Fruit fly (Drosophila melanogaster) whole organism, embryonic: ENCODE measurements around the gene p38b.

ENCODE experiments used
- Bteb2 ChIP-seq: fragments of 200-800 bp; sonication (Bioruptor generic); optimal IDR thresholded peaks from 2 replicates; lab custom pipeline; 2016; ENCODE audit warnings: missing biosample characterization, missing genetic modification characterization
- CG10147 ChIP-seq: fragments of 200-800 bp; sonication (Bioruptor generic); optimal IDR thresholded peaks from 2 replicates; lab custom pipeline; 2019; ENCODE audit warnings: missing biosample characterization, mild to moderate bottlenecking, missing genetic modification characterization, moderate library complexity
- CG10366 ChIP-seq: fragments of 200-800 bp; sonication (Bioruptor generic); IDR thresholded peaks from 2 replicates; pipeline ENCODE4 v1.3.6; 2022; ENCODE audit warnings: missing biosample characterization, missing genetic modification characterization
- CG10543 ChIP-seq: fragments of 200-800 bp; sonication (Bioruptor generic); optimal IDR thresholded peaks from 3 replicates; lab custom pipeline; 2017; ENCODE audit warnings: missing biosample characterization, mild to moderate bottlenecking, missing genetic modification characterization, moderate library complexity
- CG11085 ChIP-seq: fragments of 200-800 bp; sonication (Bioruptor generic); IDR thresholded peaks from 2 replicates; pipeline ENCODE4 v1.3.6; 2022; ENCODE audit warnings: missing biosample characterization, missing genetic modification characterization
- CG11247 ChIP-seq: fragments of 200-800 bp; sonication (Bioruptor generic); IDR thresholded peaks from 2 replicates; pipeline ENCODE4 v1.3.6; 2022; ENCODE audit warnings: missing biosample characterization, missing genetic modification characterization
- CG11456 ChIP-seq: fragments of 200-800 bp; sonication (Bioruptor generic); IDR thresholded peaks from 3 replicates; pipeline ENCODE4 v1.3.6; 2022; ENCODE audit warnings: missing biosample characterization, missing genetic modification characterization
- CG1233 ChIP-seq: fragments of 200-800 bp; sonication (Bioruptor generic); optimal IDR thresholded peaks from 4 replicates; lab custom pipeline; 2018; ENCODE audit warnings: missing biosample characterization, mild to moderate bottlenecking, missing genetic modification characterization
- CG12659 ChIP-seq: fragments of 200-800 bp; sonication (Bioruptor generic); optimal IDR thresholded peaks from 3 replicates; lab custom pipeline; 2017; ENCODE audit warnings: mild to moderate bottlenecking, missing biosample characterization, missing genetic modification reagents, missing genetic modification characterization
- CG12769 ChIP-seq: fragments of 200-800 bp; sonication (Bioruptor generic); optimal IDR thresholded peaks from 2 replicates; lab custom pipeline; 2019; ENCODE audit warnings: missing biosample characterization, mild to moderate bottlenecking, missing genetic modification characterization, moderate library complexity
- CG16815 ChIP-seq: fragments of 200-800 bp; sonication (Bioruptor generic); optimal IDR thresholded peaks from 3 replicates; lab custom pipeline; 2017; ENCODE audit warnings: missing biosample characterization, mild to moderate bottlenecking, missing genetic modification characterization
- CG17568 ChIP-seq: fragments of 200-800 bp; sonication (Bioruptor generic); optimal IDR thresholded peaks from 2 replicates; lab custom pipeline; 2018; ENCODE audit warnings: missing biosample characterization, mild to moderate bottlenecking, missing genetic modification characterization, moderate library complexity
- CG2875 ChIP-seq: fragments of 200-800 bp; sonication (Bioruptor generic); optimal IDR thresholded peaks from 2 replicates; lab custom pipeline; 2017; ENCODE audit warnings: missing biosample characterization, mild to moderate bottlenecking, missing genetic modification characterization, missing genetic modification reagents
- CG34224 ChIP-seq: fragments of 200-800 bp; sonication (Bioruptor generic); IDR thresholded peaks from 3 replicates; pipeline ENCODE4 v1.3.6; 2022; ENCODE audit warnings: missing biosample characterization, missing genetic modification characterization; ENCODE audit not compliant: partially characterized antibody
- CG3726 ChIP-seq: fragments of 200-800 bp; sonication (Bioruptor generic); IDR thresholded peaks from 3 replicates; pipeline ENCODE4, ENCODE4 v1.3.6; 2022; ENCODE audit warnings: missing biosample characterization, missing genetic modification characterization
- CG42726 ChIP-seq: fragments of 200-800 bp; sonication (Bioruptor generic); IDR thresholded peaks from 2 replicates; pipeline ENCODE4 v1.3.6; 2022; ENCODE audit warnings: missing biosample characterization, missing genetic modification characterization; ENCODE audit not compliant: partially characterized antibody
- CG4424 ChIP-seq: fragments of 200-800 bp; sonication (Bioruptor generic); optimal IDR thresholded peaks from 3 replicates; lab custom pipeline; 2016; ENCODE audit warnings: missing biosample characterization, missing genetic modification characterization
- CG6272 ChIP-seq: fragments of 200-800 bp; sonication (Bioruptor generic); IDR thresholded peaks from 2 replicates; pipeline ENCODE4 v1.3.6; 2022; ENCODE audit warnings: missing biosample characterization, missing genetic modification characterization
- CG7372 ChIP-seq: fragments of 200-800 bp; sonication (Bioruptor generic); IDR thresholded peaks from 2 replicates; pipeline ENCODE4 v1.3.6; 2022; ENCODE audit warnings: missing biosample characterization, missing genetic modification characterization
- CG7928 ChIP-seq: fragments of 200-800 bp; sonication (Bioruptor generic); optimal IDR thresholded peaks from 2 replicates; lab custom pipeline; 2017; ENCODE audit warnings: missing biosample characterization, mild to moderate bottlenecking, missing genetic modification characterization
- CG8388 ChIP-seq: fragments of 200-800 bp; sonication (Bioruptor generic); optimal IDR thresholded peaks from 2 replicates; lab custom pipeline; 2019; ENCODE audit warnings: missing biosample characterization, mild to moderate bottlenecking, missing genetic modification characterization, moderate library complexity
- CG8944 ChIP-seq: fragments of 200-800 bp; sonication (Bioruptor generic); optimal IDR thresholded peaks from 3 replicates; lab custom pipeline; 2016; ENCODE audit warnings: missing biosample characterization, missing genetic modification characterization
- CG9817 ChIP-seq: fragments of 200-800 bp; sonication (Bioruptor generic); optimal IDR thresholded peaks from 2 replicates; lab custom pipeline; 2018; ENCODE audit warnings: missing biosample characterization, mild to moderate bottlenecking, missing genetic modification characterization, moderate library complexity
- Ets65A ChIP-seq: fragments of 200-800 bp; sonication (Bioruptor generic); peaks from one replicate; lab custom pipeline; 2016; ENCODE audit warnings: missing biosample characterization, missing genetic modification characterization
- Ets97D ChIP-seq: fragments of 200-800 bp; sonication (Bioruptor generic); optimal IDR thresholded peaks from 3 replicates; lab custom pipeline; 2016; ENCODE audit warnings: missing biosample characterization, missing genetic modification characterization
- HLH4C ChIP-seq: fragments of 200-800 bp; sonication (Bioruptor generic); IDR thresholded peaks from 3 replicates; pipeline ENCODE4 v1.3.6; 2022; ENCODE audit warnings: missing biosample characterization, missing genetic modification characterization; ENCODE audit not compliant: partially characterized antibody
- HLHmδ ChIP-seq: fragments of 200-800 bp; sonication (Bioruptor generic); optimal IDR thresholded peaks from 2 replicates; lab custom pipeline; 2018; ENCODE audit warnings: missing biosample characterization, mild to moderate bottlenecking, missing genetic modification characterization, moderate library complexity
- Lhr ChIP-seq: fragments of 200-800 bp; sonication (Bioruptor generic); optimal IDR thresholded peaks from 3 replicates; lab custom pipeline; 2017; ENCODE audit warnings: mild to moderate bottlenecking, missing biosample characterization, missing genetic modification reagents, missing genetic modification characterization
- NK7.1 ChIP-seq: fragments of 200-800 bp; sonication (Bioruptor generic); optimal IDR thresholded peaks from 3 replicates; lab custom pipeline; 2016; ENCODE audit warnings: missing biosample characterization, missing genetic modification characterization
- Nf-YA ChIP-seq: fragments of 200-800 bp; sonication (Bioruptor generic); IDR thresholded peaks from 2 replicates; pipeline ENCODE4 v1.3.6; 2022; ENCODE audit warnings: missing biosample characterization, missing genetic modification characterization
- Poxn ChIP-seq: fragments of 200-800 bp; sonication (Bioruptor generic); IDR thresholded peaks from 2 replicates; pipeline ENCODE4 v1.3.6; 2022; ENCODE audit warnings: missing biosample characterization, missing genetic modification characterization
- Spps ChIP-seq: fragments of 200-800 bp; sonication (Bioruptor generic); optimal IDR thresholded peaks from 2 replicates; lab custom pipeline; 2018; ENCODE audit warnings: missing biosample characterization, mild to moderate bottlenecking, missing genetic modification characterization
- Sry-β ChIP-seq: fragments of 200-800 bp; sonication (Bioruptor generic); optimal IDR thresholded peaks from 2 replicates; lab custom pipeline; 2018; ENCODE audit warnings: missing biosample characterization, mild to moderate bottlenecking, missing genetic modification characterization, moderate library complexity
- amos ChIP-seq: fragments of 200-800 bp; sonication (Bioruptor generic); IDR thresholded peaks from 2 replicates; pipeline ENCODE4 v1.3.6; 2022; ENCODE audit warnings: missing biosample characterization, missing genetic modification characterization; ENCODE audit not compliant: partially characterized antibody
- bsh ChIP-seq, 2 experiments: fragments of 200-800 bp; sonication (Bioruptor generic); optimal IDR thresholded peaks; 2 replicates each; lab custom pipeline; 2017 to 2018; ENCODE audit warnings: mild to moderate bottlenecking in 2 of 2, missing biosample characterization in 2 of 2, missing genetic modification characterization in 2 of 2, moderate library complexity in 1 of 2
- cato ChIP-seq: fragments of 200-800 bp; sonication (Bioruptor generic); optimal IDR thresholded peaks from 2 replicates; lab custom pipeline; 2016; ENCODE audit warnings: missing biosample characterization, missing genetic modification characterization, borderline replicate concordance
- cwo ChIP-seq: fragments of 200-800 bp; sonication (Bioruptor generic); optimal IDR thresholded peaks from 3 replicates; lab custom pipeline; 2017; ENCODE audit warnings: missing biosample characterization, missing genetic modification characterization, mild to moderate bottlenecking, moderate library complexity, missing genetic modification reagents
- fd64A ChIP-seq: fragments of 200-800 bp; sonication (Bioruptor generic); optimal IDR thresholded peaks from 3 replicates; lab custom pipeline; 2018; ENCODE audit warnings: missing biosample characterization, mild to moderate bottlenecking, missing genetic modification characterization
- fu2 ChIP-seq: fragments of 200-800 bp; sonication (Bioruptor generic); optimal IDR thresholded peaks from 2 replicates; lab custom pipeline; 2016; ENCODE audit warnings: missing biosample characterization, missing genetic modification characterization
- gem ChIP-seq: fragments of 200-800 bp; sonication (Bioruptor generic); optimal IDR thresholded peaks from 2 replicates; lab custom pipeline; 2019; ENCODE audit warnings: missing biosample characterization, mild to moderate bottlenecking, missing genetic modification characterization, moderate library complexity
- h ChIP-seq: fragments of >200 bp; optimal IDR thresholded peaks from 2 replicates; lab custom pipeline; 2017
- hkb ChIP-seq, 2 experiments: fragments of 200-800 bp in 1 of 2; fragments of >200 bp in 1 of 2; sonication (Bioruptor generic) in 1 of 2; IDR thresholded peaks in 1 of 2; optimal IDR thresholded peaks in 1 of 2; 2 replicates each; pipeline versions ENCODE4 v1.3.6 to Lab custom; 2017 to 2022; ENCODE audit warnings: missing biosample characterization in 1 of 2, missing genetic modification characterization in 1 of 2
- ind ChIP-seq: fragments of 200-800 bp; sonication (Bioruptor generic); optimal IDR thresholded peaks from 3 replicates; lab custom pipeline; 2016; ENCODE audit warnings: missing biosample characterization, missing genetic modification characterization
- klu ChIP-seq: fragments of 200-800 bp; sonication (Bioruptor generic); IDR thresholded peaks from 2 replicates; pipeline ENCODE4 v1.3.6; 2022; ENCODE audit warnings: missing biosample characterization, missing genetic modification characterization
- nerfin-1 ChIP-seq: fragments of 200-800 bp; sonication (Bioruptor generic); optimal IDR thresholded peaks from 3 replicates; lab custom pipeline; 2019; ENCODE audit warnings: missing biosample characterization, mild to moderate bottlenecking, missing genetic modification characterization, moderate library complexity
- nom ChIP-seq: fragments of 200-800 bp; sonication (Bioruptor generic); optimal IDR thresholded peaks from 2 replicates; lab custom pipeline; 2017; ENCODE audit warnings: missing biosample characterization, missing genetic modification characterization, mild to moderate bottlenecking, moderate library complexity, missing genetic modification reagents
- pum ChIP-seq: fragments of 200-800 bp; sonication (Bioruptor generic); optimal IDR thresholded peaks from 2 replicates; lab custom pipeline; 2016; ENCODE audit warnings: missing biosample characterization, missing genetic modification characterization
- schlank ChIP-seq: fragments of 200-800 bp; sonication (Bioruptor generic); optimal IDR thresholded peaks from 2 replicates; lab custom pipeline; 2018; ENCODE audit warnings: missing biosample characterization, mild to moderate bottlenecking, missing genetic modification characterization
- sima ChIP-seq: fragments of 200-800 bp; sonication (Bioruptor generic); optimal IDR thresholded peaks from 2 replicates; lab custom pipeline; 2016; ENCODE audit warnings: missing biosample characterization, missing genetic modification characterization
- ttk ChIP-seq: fragments of 200-800 bp; sonication (Bioruptor generic); IDR thresholded peaks from 2 replicates; pipeline ENCODE4 v2.1.2; 2022; ENCODE audit warnings: missing biosample characterization, missing genetic modification characterization

The p38b gene

dm6 chr2L:13778648-13779047 is 1.8 kb upstream of the p38b start (continued):
- TF ChIP-seq fd64A (GFP tag; lab: Kevin White, UChicago) (no peak), CG10543 (no peak), CG8944 (peak; percentile 32), nom (GFP tag; lab: Kevin White, UChicago) (no peak), CG3726 (GFP tag; lab: Robert Waterston, UW) (no peak), CG1233 (peak; percentile 37), CG17568 (GFP tag; lab: Kevin White, UChicago) (no peak), Sry-β (GFP tag; lab: Kevin White, UChicago) (no peak), CG10147 (peak; percentile 50), fu2 (GFP tag; lab: Kevin White, UChicago) (no peak), CG8388 (GFP tag; lab: Kevin White, UChicago) (peak; percentile 60), CG2875 (GFP tag; lab: Kevin White, UChicago) (peak; percentile 41), NK7.1 (no peak), amos (GFP tag; lab: Robert Waterston, UW) (no peak), Nf-YA (GFP tag; lab: Robert Waterston, UW) (no peak), Poxn (no peak; the same call in 1 of the 2 replicates), cato (GFP tag; lab: Kevin White, UChicago) (no peak), CG12659 (GFP tag; lab: Kevin White, UChicago) (peak; percentile 69), klu (GFP tag; lab: Robert Waterston, UW) (no peak), Ets97D (GFP tag; lab: Kevin White, UChicago) (peak; percentile 24), Spps (no peak), bsh (GFP tag; optimal IDR thresholded peaks at IDR 0.05; lab: Kevin White, UChicago) (peak in 1 of 2 experiments; percentile 46), CG7372 (GFP tag; lab: Robert Waterston, UW) (peak; percentile 12; the same call in 1 of the 2 replicates), schlank (tag; lab: Kevin White, UChicago) (no peak), CG11456 (GFP tag; lab: Robert Waterston, UW) (no peak), CG6272 (no peak), hkb (optimal IDR thresholded peaks at IDR 0.05; lab: Kevin White, UChicago) (no peak), hkb (GFP tag; IDR thresholded peaks at IDR 0.05; lab: Robert Waterston, UW) (peak; percentile 69), ttk (peak; percentile 27; the same call in 1 of the 2 replicates), CG9817 (tag; lab: Kevin White, UChicago) (peak; percentile 41), gem (tag; lab: Kevin White, UChicago) (peak; percentile 85), pum (GFP tag; lab: Kevin White, UChicago) (peak; percentile 41), CG11247 (peak; percentile 47), CG10366 (peak; percentile 58), CG34224 (no peak), CG11085 (no peak), h (lab: Kevin White, UChicago) (no peak), cwo (GFP tag; lab: Kevin White, UChicago) (peak; percentile 41), CG16815 (GFP tag; lab: Kevin White, UChicago) (peak; percentile 9), CG7928 (GFP tag; lab: Kevin White, UChicago) (no peak), HLH4C (no peak), Lhr (GFP tag; lab: Kevin White, UChicago) (no peak), CG42726 (GFP tag; lab: Robert Waterston, UW) (no peak), CG4424 (GFP tag; lab: Kevin White, UChicago) (peak; percentile 45), Ets65A (peak; percentile 93), ind (GFP tag; lab: Kevin White, UChicago) (peak; percentile 44), nerfin-1 (tag; lab: Kevin White, UChicago) (no peak), CG12769 (tag; lab: Kevin White, UChicago) (no peak), Bteb2 (GFP tag; lab: Kevin White, UChicago) (peak; percentile 52), HLHmδ (GFP tag; lab: Kevin White, UChicago) (no peak), sima (GFP tag; lab: Kevin White, UChicago) (no peak)
